Fruit fly (Drosophila melanogaster) S2 (cell line): ENCODE measurements around the gene Fign.

Experiments used
- CG8478 ChIP-seq: fragments of >200 bp; optimal IDR thresholded peaks from 2 replicates; lab custom pipeline; 2018
- CTCF ChIP-seq, 2 experiments: fragments of >200 bp; optimal IDR thresholded peaks; 2 replicates each; lab custom pipeline; 2018

DNA sequence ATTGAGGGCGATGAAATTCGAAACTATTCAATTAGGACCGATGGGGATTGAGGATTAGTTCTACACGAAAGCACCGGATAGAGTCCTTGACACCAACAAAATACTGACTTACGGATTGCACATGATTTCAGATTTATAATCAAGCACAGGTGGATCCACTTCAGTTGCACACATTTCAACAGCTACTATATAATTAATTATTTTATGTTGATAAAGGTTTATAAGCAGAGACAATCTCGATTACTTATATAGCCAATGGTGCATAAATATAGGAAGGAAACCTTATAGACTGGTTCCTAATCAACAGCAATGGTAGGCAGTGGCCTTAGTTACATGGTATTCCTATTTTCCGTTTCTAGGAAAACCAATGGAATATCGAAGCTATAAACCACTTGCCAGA lies 48.8 kb upstream of the Fign start:
- TF ChIP-seq CG8478 (lab: Kevin White, UChicago) = no peak
- no peak for TF ChIP-seq CTCF (optimal IDR thresholded peaks at IDR 0.05; lab: Kevin White, UChicago)
